Worm (Caenorhabditis elegans): ENCODE data around the gene C14C6.5.

The C14C6.5 gene

DNA sequence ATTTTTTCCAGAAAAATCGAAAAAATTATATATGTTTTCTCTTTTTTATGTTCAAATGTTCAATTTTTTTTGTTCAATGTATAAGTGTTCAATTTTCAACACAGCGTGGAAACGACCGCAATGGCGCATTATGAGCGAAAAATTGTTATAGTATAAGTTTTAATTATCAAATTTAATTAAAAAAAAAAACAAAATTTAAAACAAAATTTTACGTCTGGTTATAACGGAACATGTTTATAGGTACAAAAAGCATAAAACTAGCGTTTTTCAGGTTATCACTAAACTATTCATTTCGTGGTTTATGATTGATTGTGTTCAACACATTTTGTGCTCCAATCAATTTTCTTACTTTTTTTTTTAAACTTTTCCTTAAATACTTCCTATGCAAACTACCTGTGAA, 47.1 kb upstream of the C14C6.5 start, which contains the start of gene nhr-106:
Gene nhr-106 (plus strand): TSS at position 301 of the 400 bp plus-strand sequence.
- TF ChIP-seq mxl-1 (tag; optimal IDR thresholded peaks at IDR 0.05) (no peak), nhr-80 (tag; optimal IDR thresholded peaks at IDR 0.05) (peak; percentile 27), nhr-179 (tag; optimal IDR thresholded peaks at IDR 0.05) (no peak)

ce11 chrV:491432-491831, 45.0 kb upstream of the C14C6.5 start, which contains the start of gene str-196:
Gene str-196, plus strand, starts transcription at chrV:491732.
- no peak for TF ChIP-seq atf-7 (tag; optimal IDR thresholded peaks at IDR 0.05)
- TF ChIP-seq efl-1 (GFP tag; optimal IDR thresholded peaks at IDR 0.05), result no peak
- TF ChIP-seq die-1 (tag; optimal IDR thresholded peaks at IDR 0.05), result no peak
- TF ChIP-seq T07F8.4 (tag; optimal IDR thresholded peaks at IDR 0.05), result no peak
- TF ChIP-seq let-607 (tag; optimal IDR thresholded peaks at IDR 0.05), result no peak
- TF ChIP-seq F57C9.4 (tag; optimal IDR thresholded peaks at IDR 0.05), result no peak
- TF ChIP-seq madf-3 (GFP tag; IDR thresholded peaks at IDR 0.05), result no peak
- no peak for TF ChIP-seq cebp-1 (GFP tag; IDR thresholded peaks at IDR 0.05)
- no peak for TF ChIP-seq cebp-1 (tag; optimal IDR thresholded peaks at IDR 0.05)
- no peak for TF ChIP-seq ztf-28 (GFP tag; IDR thresholded peaks at IDR 0.05)
- no peak for TF ChIP-seq sdz-38 (tag; optimal IDR thresholded peaks at IDR 0.05)
- no peak for TF ChIP-seq rec-8 (tag; optimal IDR thresholded peaks at IDR 0.05)
- no peak for TF ChIP-seq Y56A3A.18 (GFP tag; IDR thresholded peaks at IDR 0.05)
- no peak for TF ChIP-seq bed-2 (GFP tag; IDR thresholded peaks at IDR 0.05)

DNA sequence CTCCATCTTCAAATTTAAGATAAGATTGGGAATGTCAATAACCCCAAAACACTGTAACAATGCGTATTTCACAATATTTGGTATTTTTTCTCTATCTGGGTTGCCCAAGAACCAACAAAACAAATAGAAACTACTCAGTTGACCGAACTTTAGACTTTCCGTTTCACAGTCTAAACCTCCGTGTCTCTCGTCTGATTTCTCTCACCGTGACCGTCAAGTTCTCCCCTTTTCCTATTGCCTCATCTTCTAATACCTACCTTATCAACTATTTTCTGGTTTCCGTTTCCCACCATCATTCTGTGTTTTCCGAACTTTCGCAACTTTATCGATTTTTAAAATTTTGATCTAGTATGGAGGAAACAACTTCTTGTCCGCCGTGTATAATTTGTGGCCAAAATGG, 42.1 kb upstream of the C14C6.5 start, which contains the start of gene nhr-131:
Gene nhr-131 (plus strand): TSS at position 87 of the 400 bp plus-strand sequence.
- peak; percentile 77 for TF ChIP-seq nhr-80 (tag; optimal IDR thresholded peaks at IDR 0.05)
- peak; percentile 54 for TF ChIP-seq attf-5 (GFP tag; optimal IDR thresholded peaks at IDR 0.05)
- no peak for TF ChIP-seq unc-130 (GFP tag; optimal IDR thresholded peaks at IDR 0.05)
- TF ChIP-seq F39B2.1 (GFP tag; IDR thresholded peaks at IDR 0.05), result no peak
- no peak for TF ChIP-seq lir-1 (GFP tag; conservative IDR thresholded peaks at IDR 0.05)
- no peak for TF ChIP-seq F49E8.2 (tag; optimal IDR thresholded peaks at IDR 0.05; ENCODE audit: insufficient read depth)
- no peak for TF ChIP-seq ets-4 (GFP tag; optimal IDR thresholded peaks at IDR 0.05)
- no peak for TF ChIP-seq nhr-90 (tag; optimal IDR thresholded peaks at IDR 0.05)
- no peak for TF ChIP-seq cebp-2 (GFP tag; IDR thresholded peaks at IDR 0.05)
- TF ChIP-seq somi-1 (GFP tag; optimal IDR thresholded peaks at IDR 0.05), result no peak
- TF ChIP-seq ceh-79 (tag; optimal IDR thresholded peaks at IDR 0.05), result no peak
- peak; percentile 20 for TF ChIP-seq lin-40 (tag; optimal IDR thresholded peaks at IDR 0.05)
- no peak for TF ChIP-seq chd-7 (tag; optimal IDR thresholded peaks at IDR 0.05)
- peak; percentile 73 for TF ChIP-seq cebp-1 (GFP tag; IDR thresholded peaks at IDR 0.05)
- TF ChIP-seq cebp-1 (tag; optimal IDR thresholded peaks at IDR 0.05), result peak; percentile 89
- TF ChIP-seq ceh-100 (GFP tag; IDR thresholded peaks at IDR 0.05), result no peak
- TF ChIP-seq dox-1 (GFP tag; IDR thresholded peaks at IDR 0.05), result peak; percentile 41

- no peak for TF ChIP-seq K11D2.4 (GFP tag; IDR thresholded peaks at IDR 0.05)
- no peak for TF ChIP-seq D2030.7 (GFP tag; IDR thresholded peaks at IDR 0.05)
- TF ChIP-seq lsy-27 (tag; optimal IDR thresholded peaks at IDR 0.05; ENCODE audit: borderline replicate concordance, insufficient read depth), result no peak
Measured at ce11 chrV:497399-497798, 39.0 kb upstream of the C14C6.5 start, which contains the start of gene T01G6.1. Gene T01G6.1, plus strand, starts transcription at chrV:497699.
